Worm (Caenorhabditis elegans) whole organism, L2 larva: ENCODE results near the gene fbxb-83.

Experiments
- mab-5 ChIP-seq: fragments of 150-350 bp; optimal IDR thresholded peaks from 2 replicates; lab custom pipeline; 2014; ENCODE audit warnings: missing biosample characterization, missing genetic modification characterization
- mdl-1 ChIP-seq, 2 experiments: fragments of 150-350 bp in 1 of 2; sonication (generic microtip) in 1 of 2; optimal IDR thresholded peaks; 2 replicates each; lab custom pipeline; 2017; ENCODE audit warnings: missing biosample characterization in 2 of 2, missing genetic modification characterization in 2 of 2

DNA sequence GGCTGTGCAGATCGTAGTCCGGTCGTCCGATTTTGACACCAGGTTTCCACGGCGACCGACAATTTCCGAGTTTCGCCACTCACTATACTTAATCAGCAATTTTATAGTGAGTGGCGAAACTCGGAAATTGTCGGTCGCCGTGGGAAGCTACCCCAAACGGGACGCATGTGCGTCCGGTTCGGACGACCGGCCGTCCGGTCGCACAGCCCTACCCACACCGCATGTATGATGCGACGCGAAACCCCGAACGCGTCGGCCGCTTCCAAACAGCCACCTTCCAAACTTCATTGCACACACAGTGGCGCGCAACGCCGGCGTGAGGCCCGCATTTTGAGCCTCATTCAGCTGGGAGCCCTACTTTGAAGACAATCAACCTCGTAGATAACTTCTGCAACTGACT, 6.1 kb upstream of the fbxb-83 start:
- no peak for TF ChIP-seq mdl-1 (tag; optimal IDR thresholded peaks at IDR 0.05; lab: Kevin White, UChicago)
- no peak for TF ChIP-seq mab-5
